Worm (Caenorhabditis elegans): Measurements from ENCODE around the gene F42C5.3.
"Not testable (repeated sequence)": the region's sequence is repeated elsewhere in the genome, so short reads cannot be mapped to it uniquely, and the experiment has no call there.

The F42C5.3 gene

DNA sequence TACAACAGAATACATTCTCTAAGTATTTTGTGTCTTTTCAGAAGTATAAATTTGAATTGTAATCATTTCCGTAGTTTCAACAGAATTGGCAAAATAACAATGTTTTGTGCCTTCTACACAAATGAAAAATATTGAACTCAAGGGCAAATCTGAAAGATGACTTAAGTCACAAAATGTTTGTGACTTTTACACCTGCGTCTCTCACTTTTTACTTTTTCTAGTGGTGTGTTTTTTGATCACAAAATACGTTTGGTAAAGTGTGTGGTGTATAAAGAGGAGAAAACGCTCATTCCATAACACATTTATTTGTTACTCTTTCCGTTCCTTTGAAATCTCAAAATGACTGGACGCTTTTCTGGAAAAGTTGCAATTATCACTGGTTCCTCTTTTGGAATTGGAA, 26.8 kb downstream of the F42C5.3 start, which contains the start of gene C06E4.3:
Gene C06E4.3 (plus strand): TSS at position 289 of the 400 bp plus-strand sequence.
- TF ChIP-seq cog-1 (tag; optimal IDR thresholded peaks at IDR 0.05): no peak
- TF ChIP-seq flt-1 (GFP tag; IDR thresholded peaks at IDR 0.05): no peak
- TF ChIP-seq tab-1 (GFP tag; IDR thresholded peaks at IDR 0.05): no peak
- TF ChIP-seq ztf-29 (GFP tag; IDR thresholded peaks at IDR 0.05): no peak
- no peak for TF ChIP-seq ref-1 (GFP tag; conservative IDR thresholded peaks at IDR 0.05)
- no peak for TF ChIP-seq med-1 (GFP tag; optimal IDR thresholded peaks at IDR 0.05; ENCODE audit: insufficient read depth)

DNA sequence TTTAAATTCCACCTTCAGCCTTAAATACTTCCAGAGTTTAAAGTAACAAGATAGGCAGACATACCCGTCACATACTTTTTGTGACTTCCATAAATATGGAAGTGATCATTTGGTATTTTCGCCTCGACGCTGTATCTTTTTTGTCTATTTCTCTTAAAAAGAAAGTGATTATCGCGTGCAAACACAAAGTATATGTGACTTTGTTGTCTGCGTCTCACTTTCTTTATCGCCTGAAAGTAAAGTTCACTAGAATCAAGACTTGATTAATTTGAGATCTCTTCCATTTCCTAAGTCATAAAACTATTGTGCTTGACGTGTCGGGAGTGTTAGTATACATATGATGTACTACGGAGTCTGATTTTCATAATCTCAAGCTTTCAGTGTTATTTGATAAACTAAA, 29.1 kb downstream of the F42C5.3 start, which contains the start of gene C06E4.6:
Gene C06E4.6 (minus strand): TSS at position 51 of the 400 bp plus-strand sequence.
- TF ChIP-seq flt-1 (GFP tag; IDR thresholded peaks at IDR 0.05): no peak
- no peak for TF ChIP-seq ztf-29 (GFP tag; IDR thresholded peaks at IDR 0.05)
- TF ChIP-seq T22C8.4 (GFP tag; IDR thresholded peaks at IDR 0.05): no peak
- no peak for TF ChIP-seq ztf-23 (GFP tag; IDR thresholded peaks at IDR 0.05)
- no peak for TF ChIP-seq cog-1 (tag; optimal IDR thresholded peaks at IDR 0.05)
- TF ChIP-seq klf-2 (GFP tag; conservative IDR thresholded peaks at IDR 0.05): no peak

DNA sequence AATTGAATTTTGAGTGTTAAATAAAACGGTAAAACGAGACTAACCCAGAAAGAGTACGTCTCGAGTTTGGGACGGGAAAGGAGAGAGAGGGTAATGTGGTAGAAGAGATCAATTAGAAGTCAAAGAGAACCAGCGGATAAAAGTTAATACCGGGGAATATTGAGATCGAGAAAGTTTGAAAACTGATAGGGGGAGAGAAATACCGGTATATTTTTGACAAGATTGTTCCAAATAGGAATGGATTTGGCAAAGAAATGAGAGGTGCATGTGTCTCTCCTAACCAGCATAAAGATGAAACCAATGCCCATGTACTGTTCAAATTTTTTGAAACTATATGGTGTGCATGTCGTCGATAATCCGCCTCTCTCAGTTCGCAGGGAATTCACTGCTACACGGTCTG, 32.7 kb downstream of the F42C5.3 start, which contains the start of gene C06E4.5:
Gene C06E4.5 (plus strand): TSS at position 301 of the 400 bp plus-strand sequence.
- not testable (repeated sequence) for TF ChIP-seq flt-1 (GFP tag; IDR thresholded peaks at IDR 0.05); ztf-23 (GFP tag; IDR thresholded peaks at IDR 0.05); ref-1 (GFP tag; conservative IDR thresholded peaks at IDR 0.05)

DNA sequence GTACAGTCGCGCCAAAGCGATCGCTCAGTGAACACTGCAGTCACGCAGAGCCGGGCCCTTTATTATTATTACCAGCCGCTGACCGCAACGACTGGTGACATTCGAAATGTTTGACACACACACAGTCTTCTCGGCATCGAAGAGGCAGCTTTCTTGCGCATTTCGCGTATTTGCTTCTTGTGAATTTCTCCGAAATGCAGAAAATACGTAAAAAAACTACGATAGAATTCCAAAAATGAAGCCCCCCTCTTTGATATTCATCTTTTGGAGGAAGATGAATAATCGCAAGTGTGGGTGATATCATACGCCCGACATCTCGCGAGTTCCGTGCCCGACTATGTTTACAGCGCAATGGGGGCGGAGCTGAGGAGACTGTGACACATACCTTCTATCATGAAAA, 34.1 kb downstream of the F42C5.3 start:
- TF ChIP-seq tab-1 (GFP tag; IDR thresholded peaks at IDR 0.05) (no peak), ztf-23 (GFP tag; IDR thresholded peaks at IDR 0.05) (no peak), T22C8.4 (GFP tag; IDR thresholded peaks at IDR 0.05) (no peak)

DNA sequence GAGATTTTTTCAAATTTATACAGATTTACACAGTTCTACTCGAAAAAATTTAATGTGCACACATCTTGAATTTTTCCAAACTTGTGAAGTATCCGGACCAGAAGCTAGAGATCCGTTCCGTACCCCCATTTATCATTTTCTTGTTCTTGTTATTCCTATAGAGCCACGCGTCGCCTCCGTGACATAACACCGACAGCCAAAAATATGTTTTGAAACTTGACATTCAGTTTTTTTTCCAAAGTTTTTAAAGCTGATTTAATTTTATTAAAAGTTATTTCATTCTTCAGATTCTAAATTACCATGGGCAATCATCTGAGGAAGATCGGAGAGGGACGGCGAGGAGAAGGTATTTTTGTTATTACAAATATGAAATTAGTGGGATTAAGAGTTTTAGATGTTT, 37.2 kb downstream of the F42C5.3 start, which contains the start of gene D2024.18:
Gene D2024.18 (plus strand): TSS at position 301 of the 400 bp plus-strand sequence.
- TF ChIP-seq ref-1 (GFP tag; conservative IDR thresholded peaks at IDR 0.05) (no peak), flt-1 (GFP tag; IDR thresholded peaks at IDR 0.05) (no peak), ztf-23 (GFP tag; IDR thresholded peaks at IDR 0.05) (no peak), med-1 (GFP tag; optimal IDR thresholded peaks at IDR 0.05; ENCODE audit: insufficient read depth) (no peak), cog-1 (tag; optimal IDR thresholded peaks at IDR 0.05) (no peak), T22C8.4 (GFP tag; IDR thresholded peaks at IDR 0.05) (no peak), ztf-29 (GFP tag; IDR thresholded peaks at IDR 0.05) (no peak), klf-2 (GFP tag; conservative IDR thresholded peaks at IDR 0.05) (no peak), tab-1 (GFP tag; IDR thresholded peaks at IDR 0.05) (no peak)

DNA sequence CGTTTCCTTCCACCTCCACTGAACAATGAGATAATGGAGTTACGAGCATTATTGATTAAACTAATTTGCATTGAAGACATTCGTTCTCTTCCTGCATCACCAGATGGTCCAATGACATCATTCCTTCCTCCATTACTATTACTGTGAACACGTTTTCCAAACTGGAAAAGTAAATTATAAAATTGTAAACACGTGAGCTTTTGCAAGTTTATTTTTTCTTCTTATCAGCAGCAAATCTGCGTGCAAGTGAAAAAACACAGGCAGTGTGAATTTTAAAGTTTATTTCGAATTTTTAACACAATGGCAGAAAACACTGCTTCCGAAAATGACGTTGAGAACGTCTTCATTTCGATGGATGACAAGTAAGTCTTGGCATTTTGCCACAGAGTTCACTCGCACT, 40.1 kb downstream of the F42C5.3 start, which contains the start of gene D2024.1:
Gene D2024.1 (plus strand): TSS at position 301 of the 400 bp plus-strand sequence.
- TF ChIP-seq ztf-23 (GFP tag; IDR thresholded peaks at IDR 0.05); klf-2 (GFP tag; conservative IDR thresholded peaks at IDR 0.05); flt-1 (GFP tag; IDR thresholded peaks at IDR 0.05): not testable (repeated sequence)

DNA sequence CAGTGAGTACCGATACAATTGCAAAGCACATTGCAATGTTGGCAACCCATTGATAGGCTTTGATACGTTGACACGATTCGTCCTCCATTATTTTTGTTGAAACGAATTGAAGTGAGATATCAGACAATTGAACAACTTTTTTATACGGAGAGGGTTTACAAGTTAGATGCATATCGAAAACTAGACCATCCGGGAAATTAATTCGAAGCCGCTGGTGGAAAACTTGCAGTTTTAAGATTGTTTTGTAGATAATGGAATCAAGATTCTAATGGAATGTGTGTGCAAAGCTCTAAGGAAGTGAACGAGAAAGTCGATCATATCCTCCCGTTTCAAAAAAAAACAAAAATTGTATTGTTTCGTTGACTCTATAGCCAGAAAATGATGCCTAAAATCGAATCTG, 40.8 kb downstream of the F42C5.3 start, which contains the start of gene col-114:
Gene col-114 (minus strand): TSS at position 101 of the 400 bp plus-strand sequence.
- TF ChIP-seq ref-1 (GFP tag; conservative IDR thresholded peaks at IDR 0.05): no peak
- TF ChIP-seq tab-1 (GFP tag; IDR thresholded peaks at IDR 0.05): no peak
- no peak for TF ChIP-seq cog-1 (tag; optimal IDR thresholded peaks at IDR 0.05)
- TF ChIP-seq flt-1 (GFP tag; IDR thresholded peaks at IDR 0.05): no peak
- no peak for TF ChIP-seq med-1 (GFP tag; optimal IDR thresholded peaks at IDR 0.05; ENCODE audit: insufficient read depth)
- no peak for TF ChIP-seq ztf-23 (GFP tag; IDR thresholded peaks at IDR 0.05)
- no peak for TF ChIP-seq T22C8.4 (GFP tag; IDR thresholded peaks at IDR 0.05)
- no peak for TF ChIP-seq klf-2 (GFP tag; conservative IDR thresholded peaks at IDR 0.05)
- no peak for TF ChIP-seq ztf-29 (GFP tag; IDR thresholded peaks at IDR 0.05)

DNA sequence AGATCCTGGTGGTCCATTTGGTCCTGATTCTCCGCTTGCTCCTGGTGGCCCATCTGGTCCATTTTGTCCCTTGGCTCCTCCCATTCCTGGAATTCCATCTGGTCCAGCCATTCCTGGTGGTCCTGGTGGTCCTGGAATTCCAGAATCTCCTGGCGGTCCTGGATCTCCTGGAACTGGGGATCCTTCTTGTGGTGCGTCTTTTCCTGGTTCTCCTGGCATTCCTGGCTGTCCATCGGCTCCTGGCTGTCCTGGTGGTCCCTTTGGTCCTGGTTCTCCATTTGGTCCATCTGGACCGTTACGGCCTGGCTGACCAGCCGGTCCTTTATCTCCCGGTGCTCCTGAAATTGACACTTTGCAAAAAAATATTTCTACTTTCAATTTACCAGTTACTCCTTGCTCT, 41.8 kb downstream of the F42C5.3 start:
- TF ChIP-seq ztf-23 (GFP tag; IDR thresholded peaks at IDR 0.05): no peak
- no peak for TF ChIP-seq tab-1 (GFP tag; IDR thresholded peaks at IDR 0.05)
- TF ChIP-seq ref-1 (GFP tag; conservative IDR thresholded peaks at IDR 0.05): no peak
- TF ChIP-seq cog-1 (tag; optimal IDR thresholded peaks at IDR 0.05): no peak
- TF ChIP-seq ztf-29 (GFP tag; IDR thresholded peaks at IDR 0.05): no peak
- no peak for TF ChIP-seq T22C8.4 (GFP tag; IDR thresholded peaks at IDR 0.05)
- no peak for TF ChIP-seq klf-2 (GFP tag; conservative IDR thresholded peaks at IDR 0.05)
- TF ChIP-seq med-1 (GFP tag; optimal IDR thresholded peaks at IDR 0.05; ENCODE audit: insufficient read depth): no peak
- TF ChIP-seq flt-1 (GFP tag; IDR thresholded peaks at IDR 0.05): no peak

DNA sequence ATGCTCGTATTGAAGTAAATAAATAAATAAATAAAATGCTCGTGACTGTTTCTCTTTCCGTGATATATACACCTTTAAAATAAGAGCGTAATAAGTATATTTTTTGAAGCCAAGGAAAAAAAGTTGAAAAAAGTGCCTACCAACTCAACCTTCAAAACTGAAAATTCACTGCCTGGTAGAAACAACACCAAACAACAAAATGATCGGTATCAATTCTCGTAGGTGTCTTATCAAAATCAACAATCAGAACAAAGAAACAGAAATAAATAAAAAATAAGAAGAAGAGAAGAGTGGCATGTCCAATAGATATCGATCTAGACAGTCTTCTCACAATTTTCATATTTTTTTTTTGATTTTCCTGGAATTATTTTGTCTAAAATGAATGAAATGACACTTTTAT, 43.5 kb downstream of the F42C5.3 start, which contains the start of gene afmd-1:
Gene afmd-1 (plus strand): TSS at position 316 of the 400 bp plus-strand sequence.
- TF ChIP-seq tab-1 (GFP tag; IDR thresholded peaks at IDR 0.05): no peak
- TF ChIP-seq T22C8.4 (GFP tag; IDR thresholded peaks at IDR 0.05): no peak
- TF ChIP-seq cog-1 (tag; optimal IDR thresholded peaks at IDR 0.05): no peak
- no peak for TF ChIP-seq flt-1 (GFP tag; IDR thresholded peaks at IDR 0.05)
- no peak for TF ChIP-seq ztf-29 (GFP tag; IDR thresholded peaks at IDR 0.05)
- no peak for TF ChIP-seq ref-1 (GFP tag; conservative IDR thresholded peaks at IDR 0.05)
- no peak for TF ChIP-seq klf-2 (GFP tag; conservative IDR thresholded peaks at IDR 0.05)
- TF ChIP-seq med-1 (GFP tag; optimal IDR thresholded peaks at IDR 0.05; ENCODE audit: insufficient read depth): no peak
- TF ChIP-seq ztf-23 (GFP tag; IDR thresholded peaks at IDR 0.05): no peak

DNA sequence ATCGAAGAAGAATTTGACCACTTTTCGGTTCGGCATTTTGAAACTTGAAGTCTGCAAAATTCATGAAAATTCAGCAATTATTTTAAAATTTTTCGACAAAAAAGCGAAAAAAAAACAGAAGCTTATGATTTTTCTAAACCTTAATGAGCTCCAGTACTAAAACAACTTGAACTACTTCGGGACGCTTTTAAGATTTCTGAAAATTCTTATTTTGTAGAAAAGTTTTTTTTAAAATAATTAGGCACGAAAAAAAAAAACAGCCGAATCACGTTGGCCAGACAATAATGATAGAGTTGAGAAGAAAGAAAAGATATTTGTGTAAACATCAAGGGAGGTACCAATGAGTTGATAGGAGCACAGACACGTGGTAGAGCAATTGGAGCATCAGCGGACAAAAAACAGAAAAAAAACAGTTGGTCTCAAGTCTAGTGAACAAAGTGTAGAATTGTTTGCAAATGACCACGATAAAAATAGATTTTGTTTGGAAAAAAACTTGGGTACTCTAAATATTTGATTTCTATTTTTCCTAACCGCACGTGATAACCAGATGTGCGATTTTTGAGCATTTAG, 45.1 kb downstream of the F42C5.3 start, which contains the start of gene gstk-2:
Gene gstk-2 (minus strand): TSS at position 51 of the 570 bp plus-strand sequence.
- TF ChIP-seq med-1 (GFP tag; optimal IDR thresholded peaks at IDR 0.05; ENCODE audit: insufficient read depth) (no peak), ztf-23 (GFP tag; IDR thresholded peaks at IDR 0.05) (no peak), flt-1 (GFP tag; IDR thresholded peaks at IDR 0.05) (no peak), T22C8.4 (GFP tag; IDR thresholded peaks at IDR 0.05) (no peak), cog-1 (tag; optimal IDR thresholded peaks at IDR 0.05) (no peak), klf-2 (GFP tag; conservative IDR thresholded peaks at IDR 0.05) (no peak), ref-1 (GFP tag; conservative IDR thresholded peaks at IDR 0.05) (no peak), ztf-29 (GFP tag; IDR thresholded peaks at IDR 0.05) (no peak), tab-1 (GFP tag; IDR thresholded peaks at IDR 0.05) (no peak)
